Worm (Caenorhabditis elegans) whole organism, L2 larva: ENCODE data around the gene cyp-35A1.

Experiments
- C34F6.9 ChIP-seq: fragments of 150-350 bp; optimal IDR thresholded peaks from 2 replicates; lab custom pipeline; 2014; ENCODE audit warnings: missing biosample characterization, missing genetic modification characterization
- ceh-16 ChIP-seq: fragments of 150-350 bp; optimal IDR thresholded peaks from 2 replicates; lab custom pipeline; 2014; ENCODE audit warnings: missing biosample characterization, missing genetic modification characterization
- egl-27 ChIP-seq: sonication (generic microtip); optimal IDR thresholded peaks from 3 replicates; lab custom pipeline; 2017; ENCODE audit warnings: missing biosample characterization, missing genetic modification reagents, missing genetic modification characterization
- elt-3 ChIP-seq: sonication (generic microtip); optimal IDR thresholded peaks from 2 replicates; lab custom pipeline; 2017; ENCODE audit warnings: missing biosample characterization, missing genetic modification characterization
- lin-39 ChIP-seq: fragments of 150-350 bp; optimal IDR thresholded peaks from 2 replicates; lab custom pipeline; 2014; ENCODE audit warnings: missing biosample characterization, missing genetic modification reagents, missing genetic modification characterization
- lsy-2 ChIP-seq, 2 experiments: fragments of 150-350 bp in 1 of 2; sonication (generic microtip) in 1 of 2; optimal IDR thresholded peaks; 2 replicates each; lab custom pipeline; 2014 to 2017; ENCODE audit warnings: missing biosample characterization in 2 of 2, missing genetic modification characterization in 2 of 2
- nhr-12 ChIP-seq: fragments of 150-350 bp; optimal IDR thresholded peaks from 2 replicates; lab custom pipeline; 2014; ENCODE audit warnings: missing biosample characterization, missing genetic modification characterization
- sem-4 ChIP-seq: fragments of 150-350 bp; optimal IDR thresholded peaks from 2 replicates; lab custom pipeline; 2014; ENCODE audit warnings: missing biosample characterization, missing genetic modification reagents, missing genetic modification characterization
- sma-9 ChIP-seq, 2 experiments: fragments of 150-350 bp in 1 of 2; sonication (generic microtip) in 1 of 2; optimal IDR thresholded peaks; 2 replicates each; lab custom pipeline; 2014 to 2016; ENCODE audit warnings: missing genetic modification characterization in 2 of 2, mild to moderate bottlenecking in 1 of 2, missing biosample characterization in 1 of 2, missing compliant biosample characterization in 1 of 2, missing genetic modification reagents in 1 of 2, moderate library complexity in 1 of 2
- unc-39 ChIP-seq: fragments of 150-350 bp; optimal IDR thresholded peaks from 2 replicates; lab custom pipeline; 2014; ENCODE audit warnings: missing biosample characterization, missing genetic modification characterization
- unc-55 ChIP-seq: fragments of 150-350 bp; sonication (generic microtip); optimal IDR thresholded peaks from 3 replicates; lab custom pipeline; 2014; ENCODE audit warnings: missing biosample characterization, missing genetic modification reagents, missing genetic modification characterization

ce11 chrV:7326928-7327327, 34.6 kb downstream of the cyp-35A1 start, which contains the start of gene F10G2.4:
- TF ChIP-seq ceh-16 (tag; lab: Kevin White, UChicago) (no peak), nhr-12 (tag; lab: Kevin White, UChicago) (no peak), lin-39 (no peak), unc-55 (GFP tag; lab: Kevin White, UChicago) (no peak), egl-27 (tag; lab: Kevin White, UChicago) (no peak), elt-3 (tag; lab: Kevin White, UChicago) (no peak), sma-9 (GFP tag; optimal IDR thresholded peaks at IDR 0.05; lab: Kevin White, UChicago) (no peak), sma-9 (tag; optimal IDR thresholded peaks at IDR 0.05; lab: Kevin White, UChicago) (no peak), C34F6.9 (no peak), sem-4 (tag; lab: Kevin White, UChicago) (no peak), unc-39 (tag; lab: Kevin White, UChicago) (no peak), lsy-2 (tag; optimal IDR thresholded peaks at IDR 0.05; lab: Kevin White, UChicago) (no peak)
